Worm (Caenorhabditis elegans): ENCODE data around the gene irld-50.

The irld-50 gene

DNA sequence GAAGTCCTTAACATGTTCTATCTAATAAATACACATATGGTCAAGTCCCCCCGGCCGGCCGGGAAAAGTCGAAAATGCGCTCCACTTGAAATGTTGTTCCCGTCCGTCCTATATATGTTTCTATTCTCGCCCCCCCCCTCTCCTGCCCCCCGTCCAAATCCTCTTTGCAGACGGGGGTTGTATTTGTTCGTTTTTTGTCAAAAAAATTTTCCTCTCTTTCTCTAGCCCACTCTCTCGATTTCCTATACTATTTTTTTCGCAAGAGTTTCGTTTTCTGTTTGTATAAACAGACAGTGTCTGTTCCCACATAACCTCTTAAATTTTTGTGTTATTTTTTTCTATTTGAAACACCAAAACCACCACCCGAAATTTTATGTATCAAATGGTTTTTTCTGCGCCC is 23.2 kb upstream of the irld-50 start:
- TF ChIP-seq ceh-20 (GFP tag; IDR thresholded peaks at IDR 0.05), result no peak
- no peak for TF ChIP-seq ZK337.2 (GFP tag; IDR thresholded peaks at IDR 0.05)
- no peak for TF ChIP-seq spr-1 (tag; optimal IDR thresholded peaks at IDR 0.05)
- TF ChIP-seq saeg-2 (GFP tag; IDR thresholded peaks at IDR 0.05), result no peak
- TF ChIP-seq aly-2 (tag; optimal IDR thresholded peaks at IDR 0.05), result no peak
- no peak for TF ChIP-seq Y75B8A.6 (GFP tag; IDR thresholded peaks at IDR 0.05)
- TF ChIP-seq tra-1 (GFP tag; IDR thresholded peaks at IDR 0.05), result no peak
- TF ChIP-seq nhr-6 (tag; optimal IDR thresholded peaks at IDR 0.05), result no peak
- TF ChIP-seq snpc-4 (tag; optimal IDR thresholded peaks at IDR 0.05), result no peak
- TF ChIP-seq unc-130 (GFP tag; optimal IDR thresholded peaks at IDR 0.05), result no peak
- TF ChIP-seq skn-1 (tag; optimal IDR thresholded peaks at IDR 0.05), result no peak
- TF ChIP-seq dmd-6 (GFP tag; IDR thresholded peaks at IDR 0.05), result no peak
- TF ChIP-seq pha-4 (GFP tag; IDR thresholded peaks at IDR 0.05), result peak; percentile 29; the same call in 1 of the 2 replicates
- TF ChIP-seq pha-4 (tag; optimal IDR thresholded peaks at IDR 0.05), result no peak
- TF ChIP-seq hmg-1.1 (GFP tag; IDR thresholded peaks at IDR 0.05), result 0 out of 2 replicates have a peak, but pooled peaks have one; percentile 10
- no peak for TF ChIP-seq nhr-102 (tag; optimal IDR thresholded peaks at IDR 0.05)
- no peak for TF ChIP-seq ztf-7 (tag; optimal IDR thresholded peaks at IDR 0.05)
- TF ChIP-seq egl-43 (GFP tag; IDR thresholded peaks at IDR 0.05), result no peak
- TF ChIP-seq spr-3 (GFP tag; optimal IDR thresholded peaks at IDR 0.05), result no peak
- TF ChIP-seq mep-1 (tag; optimal IDR thresholded peaks at IDR 0.05), result peak; percentile 12
- TF ChIP-seq unc-39 (tag; optimal IDR thresholded peaks at IDR 0.05), result no peak
- no peak for TF ChIP-seq daf-19 (GFP tag; conservative IDR thresholded peaks at IDR 0.05)
- TF ChIP-seq lsy-2 (tag; optimal IDR thresholded peaks at IDR 0.05), result no peak
- no peak for TF ChIP-seq T20F7.1 (GFP tag; optimal IDR thresholded peaks at IDR 0.05)
- peak; percentile 25 for TF ChIP-seq dve-1 (tag; optimal IDR thresholded peaks at IDR 0.05; ENCODE audit: insufficient read depth)
- TF ChIP-seq pqm-1 (tag; optimal IDR thresholded peaks at IDR 0.05), result no peak
- TF ChIP-seq lir-3 (tag; optimal IDR thresholded peaks at IDR 0.05), result no peak

DNA sequence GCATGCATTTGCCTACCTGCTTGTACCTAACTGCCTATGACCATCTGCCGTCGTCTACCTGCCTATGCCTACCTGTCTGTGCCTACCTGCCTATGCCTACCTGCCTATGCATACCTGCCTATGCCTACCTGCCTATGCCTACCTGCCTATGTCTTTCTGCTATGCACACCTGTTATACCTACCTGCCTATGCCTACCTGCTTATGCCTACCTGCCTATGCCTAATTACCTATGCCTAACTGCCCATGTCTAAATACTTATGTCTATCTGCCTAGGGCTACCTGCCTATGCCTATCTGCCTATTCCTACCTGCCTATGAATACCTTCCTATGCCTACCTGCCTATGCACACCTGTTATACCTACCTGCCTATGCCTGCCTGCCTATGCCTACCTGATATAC is 22.5 kb upstream of the irld-50 start:
- TF ChIP-seq aha-1 (tag) (no peak), unc-62 (GFP tag; optimal IDR thresholded peaks at IDR 0.05 in 1 of 2) (peak in 1 of 2 experiments; percentile 61), unc-62 (tag; optimal IDR thresholded peaks at IDR 0.05) (no peak)

DNA sequence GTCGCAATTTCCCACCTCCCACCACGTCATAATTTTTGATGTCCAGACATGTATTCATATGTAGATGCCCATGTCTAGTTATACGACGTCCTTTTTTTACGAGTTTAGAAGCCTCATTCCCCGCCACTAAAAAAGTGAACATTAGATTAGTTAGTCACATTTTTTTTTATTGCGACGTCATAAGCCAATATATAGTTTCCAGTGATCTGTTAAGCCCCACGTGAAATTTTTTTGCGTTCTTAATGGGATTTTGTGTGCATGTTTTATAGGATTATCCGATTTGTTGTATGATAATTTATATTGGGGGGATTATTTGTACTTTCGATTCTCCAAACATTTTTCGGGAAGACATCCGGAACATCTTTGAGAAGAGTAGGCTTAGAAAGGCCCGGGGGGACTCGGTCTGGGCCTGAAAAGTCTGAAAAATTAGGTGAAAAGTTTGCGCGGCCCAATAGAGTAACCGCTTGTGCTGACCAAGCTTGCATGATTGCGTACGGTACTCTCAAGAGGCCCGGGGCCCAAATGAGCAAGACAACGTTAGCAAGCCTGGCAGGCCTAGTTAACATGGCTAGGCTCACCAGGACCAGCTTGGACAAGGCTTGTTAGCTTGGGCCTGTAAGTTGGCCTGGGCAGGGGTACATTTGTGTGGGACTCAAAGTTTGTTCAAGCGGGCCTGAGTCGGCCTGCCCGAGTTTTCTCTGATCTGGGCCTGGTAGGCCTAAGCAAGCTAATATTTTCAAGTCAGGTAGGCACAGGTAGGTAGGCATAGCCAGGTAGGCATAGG is 21.5 kb upstream of the irld-50 start:
- TF ChIP-seq arid-1 (GFP tag; conservative IDR thresholded peaks at IDR 0.05) (0 out of 2 replicates have a peak, but pooled peaks have one; percentile 3), dmd-8 (GFP tag; IDR thresholded peaks at IDR 0.05) (no peak), set-16 (GFP tag; IDR thresholded peaks at IDR 0.05) (0 out of 2 replicates have a peak, but pooled peaks have one; percentile 22), ceh-28 (tag; optimal IDR thresholded peaks at IDR 0.05) (no peak), nhr-6 (tag; optimal IDR thresholded peaks at IDR 0.05) (no peak), hlh-30 (tag; optimal IDR thresholded peaks at IDR 0.05; ENCODE audit: insufficient read depth) (no peak), aha-1 (tag) (peak; percentile 76), cey-2 (tag; optimal IDR thresholded peaks at IDR 0.05; ENCODE audit: borderline replicate concordance, insufficient read depth) (no peak)

DNA sequence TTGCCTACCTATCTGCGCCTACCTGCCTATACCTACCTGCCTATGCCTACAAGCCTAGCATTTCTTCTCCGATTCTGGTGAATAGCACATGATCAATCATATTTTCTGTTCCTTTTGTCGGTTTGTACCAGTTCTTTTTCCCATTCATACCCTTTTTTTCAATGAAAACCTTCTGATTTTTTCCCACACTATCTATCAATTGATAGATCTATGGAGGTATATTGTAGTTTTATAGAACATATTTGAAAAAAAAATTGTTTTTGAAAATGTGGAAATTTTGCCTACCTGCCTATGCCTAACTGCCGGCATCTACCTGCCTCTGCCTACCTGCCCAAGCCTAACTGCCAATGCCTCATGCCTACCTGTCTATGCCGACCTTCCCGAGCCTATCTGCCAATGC is 19.8 kb upstream of the irld-50 start:
- TF ChIP-seq madf-9 (GFP tag; conservative IDR thresholded peaks at IDR 0.05), result no peak
- no peak for TF ChIP-seq nhr-237 (tag; optimal IDR thresholded peaks at IDR 0.05)
- TF ChIP-seq T26A8.4 (GFP tag; IDR thresholded peaks at IDR 0.05), result no peak
- TF ChIP-seq aha-1 (tag), result peak; percentile 91
- TF ChIP-seq dpl-1 (GFP tag; optimal IDR thresholded peaks at IDR 0.05), result no peak
- TF ChIP-seq dve-1 (tag; optimal IDR thresholded peaks at IDR 0.05; ENCODE audit: insufficient read depth), result no peak
- no peak for TF ChIP-seq unc-62 (GFP tag; optimal IDR thresholded peaks at IDR 0.05 in 1 of 2)
- no peak for TF ChIP-seq unc-62 (tag; optimal IDR thresholded peaks at IDR 0.05)
- TF ChIP-seq madf-5 (GFP tag; IDR thresholded peaks at IDR 0.05), result no peak
